Worm (Caenorhabditis elegans): ENCODE data around the gene F19C7.4.

DNA sequence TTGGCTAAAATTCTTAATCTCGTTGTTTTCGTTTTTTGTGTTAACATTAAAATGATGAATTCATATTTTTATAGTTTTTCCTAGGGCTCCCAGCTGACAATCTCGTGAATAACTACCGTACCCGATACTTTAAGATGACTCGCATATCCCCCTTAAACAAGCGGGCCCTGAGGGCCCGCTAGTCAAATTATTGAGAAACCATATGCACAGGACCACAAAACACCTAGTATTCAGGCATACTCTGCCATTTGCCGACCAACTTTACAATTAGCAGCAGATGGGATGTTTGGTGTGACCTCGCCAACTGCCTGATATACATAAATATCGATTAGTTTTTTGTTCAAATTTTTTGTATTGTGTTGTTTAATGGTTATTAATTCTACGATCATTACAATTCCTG, 5.8 kb upstream of the F19C7.4 start, which contains the start of gene F19C7.3:
- no peak for TF ChIP-seq dao-5 (tag; optimal IDR thresholded peaks at IDR 0.05)
- TF ChIP-seq W03F9.2 (tag; optimal IDR thresholded peaks at IDR 0.05), result no peak
- TF ChIP-seq him-1 (tag; optimal IDR thresholded peaks at IDR 0.05), result no peak

All from whole organism, L4/young adult.